Fruit fly (Drosophila melanogaster): ENCODE data around the gene CG43078.
A peak's percentile ranks its signal among the peaks of the same experiment; 100 is the strongest.

Gene CG43078

DNA sequence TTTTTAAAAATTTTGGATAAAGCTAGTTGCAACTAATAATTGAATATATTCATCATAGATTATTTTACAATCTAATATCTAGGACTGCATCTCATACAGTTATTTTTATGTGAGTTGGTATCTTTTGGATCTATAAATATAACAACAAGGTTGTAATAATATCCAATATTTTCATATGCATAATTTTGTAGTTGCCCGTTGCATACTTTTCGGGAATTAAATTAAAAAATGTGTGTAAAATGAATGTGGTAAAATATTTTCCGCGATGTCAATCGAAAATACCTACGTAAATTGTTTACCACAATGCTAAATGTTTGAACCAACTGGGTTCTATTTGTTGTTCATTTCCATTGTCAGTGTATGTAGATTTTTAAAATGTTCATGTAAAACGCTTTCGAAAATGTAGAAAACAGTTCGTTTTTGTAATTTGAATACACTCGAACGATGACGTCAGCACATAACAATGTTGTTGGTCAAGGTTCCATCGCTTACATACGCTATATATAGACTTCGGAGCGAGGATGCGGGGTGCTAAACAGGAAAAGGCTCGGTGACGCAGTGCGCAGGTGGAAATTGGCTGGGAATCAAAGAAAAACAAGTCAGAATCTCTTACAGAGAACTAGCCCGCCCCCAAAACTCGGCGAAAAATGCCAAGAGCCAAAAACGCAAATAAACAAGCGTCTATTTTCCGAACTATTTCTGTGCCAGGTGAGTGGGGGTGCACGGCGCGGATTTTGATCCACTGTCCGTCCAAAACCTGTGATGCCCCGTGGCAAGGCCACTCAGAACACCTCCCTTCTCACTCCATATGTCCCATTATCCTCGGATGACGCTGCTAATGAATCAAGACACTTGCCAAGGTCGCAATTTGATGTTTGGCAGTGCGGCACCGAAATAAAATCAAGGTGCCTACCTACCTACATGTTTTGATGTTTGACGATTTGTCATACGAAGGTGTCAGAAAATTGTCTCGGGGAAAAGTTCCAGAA lies 51.5 kb downstream of the CG43078 start:
- TF ChIP-seq eg (GFP tag; IDR thresholded peaks at IDR 0.05) (no peak), dsx (GFP tag; optimal IDR thresholded peaks at IDR 0.05; ENCODE audit: poor library complexity, severe bottlenecking) (peak; percentile 86), fkh (GFP tag; optimal IDR thresholded peaks at IDR 0.05) (no peak)

DNA sequence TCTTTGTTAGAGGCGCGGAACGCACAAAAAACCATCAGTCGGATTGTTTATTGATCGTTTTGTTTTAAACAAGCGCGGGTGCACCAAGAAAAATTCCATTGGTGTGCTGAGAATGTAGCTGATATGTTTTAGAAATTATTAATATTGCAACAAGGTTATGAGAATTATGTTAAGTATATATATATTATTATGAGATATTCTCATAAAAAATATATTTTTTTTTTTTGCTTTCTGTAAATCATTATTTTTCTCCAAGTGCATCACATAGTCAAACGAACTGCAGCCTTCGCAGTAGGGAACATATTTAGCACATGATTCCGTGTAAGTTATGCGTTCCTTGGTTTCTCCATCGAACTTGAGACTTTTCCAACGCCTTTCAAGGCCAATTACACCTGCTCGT lies 52.4 kb downstream of the CG43078 start:
- TF ChIP-seq eg (GFP tag; IDR thresholded peaks at IDR 0.05) (0 out of 3 replicates have a peak, but pooled peaks have one; percentile 20), CG6163 (GFP tag; IDR thresholded peaks at IDR 0.05) (peak; percentile 37; the same call in 1 of the 3 replicates), CG11762 (GFP tag; optimal IDR thresholded peaks at IDR 0.05; ENCODE audit: insufficient read depth) (no peak)

dm6 chr3L:8629701-8630343 lies 53.2 kb downstream of the CG43078 start:
- TF ChIP-seq CG3032 (tag; optimal IDR thresholded peaks at IDR 0.05) (no peak), Hr38 (GFP tag; optimal IDR thresholded peaks at IDR 0.05) (no peak), Sox14 (GFP tag; optimal IDR thresholded peaks at IDR 0.05) (no peak), lz (GFP tag; optimal IDR thresholded peaks at IDR 0.05) (no peak), cyc (GFP tag; optimal IDR thresholded peaks at IDR 0.05) (no peak), fd85E (GFP tag; optimal IDR thresholded peaks at IDR 0.05) (no peak), CG32006 (GFP tag; optimal IDR thresholded peaks at IDR 0.05) (no peak), spab (GFP tag; optimal IDR thresholded peaks at IDR 0.05) (no peak), esn (GFP tag; optimal IDR thresholded peaks at IDR 0.05) (no peak), CG10669 (GFP tag; optimal IDR thresholded peaks at IDR 0.05) (no peak), Hr39 (GFP tag; optimal IDR thresholded peaks at IDR 0.05) (no peak), ss (GFP tag; optimal IDR thresholded peaks at IDR 0.05) (no peak), CG6792 (GFP tag; optimal IDR thresholded peaks at IDR 0.05) (no peak), CG4318 (GFP tag; optimal IDR thresholded peaks at IDR 0.05) (no peak), Sox15 (GFP tag; optimal IDR thresholded peaks at IDR 0.05) (no peak), salr (GFP tag; optimal IDR thresholded peaks at IDR 0.05) (no peak), CG1621 (tag; optimal IDR thresholded peaks at IDR 0.05) (no peak)

DNA sequence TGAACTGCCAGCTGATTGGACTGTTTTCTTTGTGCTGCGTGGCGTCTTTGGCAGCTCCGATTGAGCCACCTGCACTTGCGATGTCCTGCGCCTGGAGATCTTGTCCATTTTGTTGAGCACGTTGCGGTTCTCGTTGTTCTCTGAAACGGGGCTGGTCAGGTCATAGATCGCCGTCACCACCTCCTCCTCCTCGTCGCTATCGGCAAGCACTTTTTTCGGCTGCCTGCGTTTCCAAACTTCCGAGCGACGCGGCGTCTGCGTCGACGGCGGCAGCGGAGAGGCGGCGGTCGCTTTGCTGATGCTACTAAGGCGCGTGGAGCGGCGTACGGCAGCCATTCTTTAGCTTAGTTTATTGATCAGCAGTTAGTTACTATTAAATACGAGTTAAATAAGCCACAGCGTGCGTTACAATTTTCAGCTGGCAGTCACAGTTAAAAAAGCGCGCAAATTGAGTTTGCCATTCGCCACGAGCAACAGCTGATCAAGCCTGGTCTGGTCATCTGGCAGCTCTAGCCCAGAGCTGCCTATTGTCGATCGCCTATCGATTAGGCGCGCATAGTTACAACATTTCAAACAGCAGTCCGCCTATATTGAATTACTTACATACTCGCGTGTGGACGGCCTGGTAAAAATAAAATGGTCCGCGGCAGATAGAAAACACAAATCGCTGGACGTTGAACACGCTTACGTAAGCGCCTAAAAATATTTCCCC lies 57.2 kb downstream of the CG43078 start, which contains the start of gene Cdc6:
TSS of gene Cdc6 (minus strand) at position 456 of the 712 bp plus-strand sequence.
- TF ChIP-seq svp (GFP tag), result peak; percentile 93
- TF ChIP-seq vri (GFP tag; optimal IDR thresholded peaks at IDR 0.05), result no peak
- TF ChIP-seq CG3032 (tag; optimal IDR thresholded peaks at IDR 0.05), result no peak

dm6 chr3L:8640139-8640538 lies 63.5 kb downstream of the CG43078 start, which contains the start of gene Cpr66D:
Gene Cpr66D (plus strand): TSS chr3L:8640439.
- TF ChIP-seq Hr4 (GFP tag; optimal IDR thresholded peaks at IDR 0.05) (peak; percentile 34), Blimp-1 (GFP tag; optimal IDR thresholded peaks at IDR 0.05) (no peak), CG8119 (GFP tag; IDR thresholded peaks at IDR 0.05) (0 out of 3 replicates have a peak, but pooled peaks have one; percentile 23)

dm6 chr3L:8641049-8641448 lies 64.4 kb downstream of the CG43078 start:
- TF ChIP-seq CG11902 (GFP tag; optimal IDR thresholded peaks at IDR 0.05) (no peak), CG31627 (GFP tag; optimal IDR thresholded peaks at IDR 0.05) (no peak), svp (GFP tag) (peak; percentile 56), ss (GFP tag; optimal IDR thresholded peaks at IDR 0.05) (no peak), Ets21C (GFP tag; optimal IDR thresholded peaks at IDR 0.05) (no peak), CG32006 (GFP tag; optimal IDR thresholded peaks at IDR 0.05) (peak; percentile 64), Blimp-1 (GFP tag; optimal IDR thresholded peaks at IDR 0.05) (peak; percentile 85), pdm3 (GFP tag; optimal IDR thresholded peaks at IDR 0.05) (no peak), CG10669 (GFP tag; optimal IDR thresholded peaks at IDR 0.05) (no peak), Hr39 (GFP tag; optimal IDR thresholded peaks at IDR 0.05) (no peak), acj6 (GFP tag; optimal IDR thresholded peaks at IDR 0.05) (peak; percentile 2), Hr4 (GFP tag; optimal IDR thresholded peaks at IDR 0.05) (peak; percentile 71), Hr38 (GFP tag; optimal IDR thresholded peaks at IDR 0.05) (no peak), Smox (GFP tag; optimal IDR thresholded peaks at IDR 0.05) (no peak), CG10631 (GFP tag; optimal IDR thresholded peaks at IDR 0.05) (no peak), CG3919 (GFP tag; optimal IDR thresholded peaks at IDR 0.05) (peak; percentile 36), CG8119 (GFP tag; IDR thresholded peaks at IDR 0.05) (peak; percentile 44; the same call in 2 of the 3 replicates), lz (GFP tag; optimal IDR thresholded peaks at IDR 0.05) (peak; percentile 35), CG9139 (GFP tag; optimal IDR thresholded peaks at IDR 0.05) (no peak), CG6163 (GFP tag; IDR thresholded peaks at IDR 0.05) (no peak)

All from whole organism, prepupa.